Fruit fly (Drosophila melanogaster) whole organism, larva: Measurements from ENCODE around the gene CG13078.

Experiments used
- noc ChIP-seq: fragments of 200-800 bp; sonication (Bioruptor generic); optimal IDR thresholded peaks from 3 replicates; lab custom pipeline; 2019; ENCODE audit warnings: missing biosample characterization, mild to moderate bottlenecking, missing genetic modification characterization, moderate library complexity

The CG13078 gene

dm6 chr2L:19543010-19543564 lies 20.6 kb upstream of the CG13078 start:
- peak; percentile 68 for TF ChIP-seq noc (tag; lab: Kevin White, UChicago)

DNA sequence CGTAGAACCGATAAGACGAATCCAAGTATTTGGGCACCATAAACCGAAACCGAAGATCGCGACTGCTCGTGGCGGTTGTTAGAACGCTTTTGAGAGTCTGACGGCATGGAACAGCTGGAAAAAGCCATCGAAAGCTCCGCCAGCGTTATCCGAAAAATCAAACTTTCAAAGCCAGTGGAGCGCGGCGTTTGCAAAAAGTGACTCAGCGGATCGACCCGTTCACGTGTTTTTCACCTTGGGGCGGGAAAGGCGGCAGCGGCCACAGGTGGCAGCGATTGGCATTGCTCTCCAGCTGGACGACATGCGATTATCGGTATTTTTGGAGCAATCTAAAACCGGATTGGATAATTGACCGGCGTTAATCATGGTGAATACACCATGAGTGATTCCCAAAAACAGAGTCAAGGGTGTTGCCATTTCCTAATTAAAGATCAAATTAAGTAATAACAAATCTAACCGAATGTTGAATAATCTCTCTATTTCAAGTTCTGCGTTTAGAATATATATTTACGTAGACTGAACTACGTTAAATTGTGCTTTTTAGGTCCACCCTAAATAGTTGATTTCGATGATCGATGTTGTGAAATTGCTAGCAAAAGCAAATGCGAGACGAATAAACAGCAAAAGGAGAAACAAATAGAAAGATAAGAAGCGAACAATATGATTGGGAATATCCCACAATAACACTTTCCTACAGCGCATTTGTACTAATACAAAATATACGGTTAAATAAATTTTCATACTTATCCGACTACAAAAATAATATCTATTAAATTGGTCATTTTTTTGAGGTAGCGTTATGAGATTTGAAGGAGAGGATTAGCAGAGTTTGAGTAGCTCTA lies 16.6 kb upstream of the CG13078 start, which contains the start of gene CG10337:
CG10337 (minus strand) TSS at position 91 of the 842 bp plus-strand sequence.
- peak; percentile 86 for TF ChIP-seq noc (tag; lab: Kevin White, UChicago)

- TF ChIP-seq noc (tag; lab: Kevin White, UChicago): no peak
Measured at dm6 chr2L:19548158-19548557, 15.6 kb upstream of the CG13078 start, which contains the start of gene Tep4. Gene Tep4 (plus strand): TSS chr2L:19548507.

DNA sequence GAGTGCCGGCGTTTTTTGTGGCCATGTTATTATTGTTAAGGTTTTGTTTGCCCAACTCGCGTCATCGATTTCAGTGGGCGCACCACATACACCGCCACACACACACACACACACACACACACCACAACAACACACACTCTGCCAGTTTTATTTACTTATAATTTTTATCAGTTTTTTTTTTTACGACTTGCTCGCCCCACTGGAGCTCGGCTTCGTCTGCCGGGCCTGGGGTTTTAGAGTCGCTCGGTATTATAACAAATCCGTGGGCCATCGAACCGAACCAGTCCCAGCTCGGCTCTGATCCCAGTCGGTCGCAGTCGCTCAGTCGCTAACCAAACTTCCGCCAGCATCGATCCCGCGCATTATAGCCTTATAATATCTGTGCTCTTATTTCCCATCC lies 14.3 kb upstream of the CG13078 start:
- no peak for TF ChIP-seq noc (tag; lab: Kevin White, UChicago)

DNA sequence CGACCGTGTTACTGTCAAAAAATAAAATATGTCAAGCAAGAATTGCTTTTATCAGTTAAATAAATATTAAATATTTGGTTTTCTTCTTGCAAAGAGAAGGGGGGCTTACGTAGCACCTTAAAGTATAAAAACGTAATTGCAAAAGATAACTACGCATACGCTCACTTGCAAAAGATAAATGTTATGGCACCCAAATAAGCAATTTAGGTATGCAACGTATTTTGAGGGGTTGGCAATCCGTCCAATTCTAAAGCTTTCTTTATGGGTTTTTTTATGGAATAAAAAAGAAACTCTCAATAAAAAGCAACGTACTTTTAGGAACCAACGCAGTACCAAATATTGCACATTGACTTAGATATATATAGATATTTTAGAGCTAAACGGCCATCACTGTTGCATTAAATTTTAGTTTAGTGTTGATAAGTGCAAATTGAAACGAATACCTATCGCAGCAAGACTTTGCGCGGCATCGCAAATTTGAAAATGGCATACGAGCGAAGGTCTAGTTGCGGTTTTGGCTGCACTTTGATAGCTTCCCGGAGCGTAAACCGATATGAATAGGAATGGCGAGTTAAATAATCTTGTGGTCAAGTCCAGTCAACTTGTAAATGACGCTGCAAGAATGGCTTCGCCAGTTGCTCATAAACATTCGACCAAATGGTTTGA lies 1.6 kb downstream of the CG13078 start, which contains the start of gene CG13077:
CG13077 (plus strand) TSS at position 631 of the 666 bp plus-strand sequence.
- TF ChIP-seq noc (tag; lab: Kevin White, UChicago): no peak

- no peak for TF ChIP-seq noc (tag; lab: Kevin White, UChicago)
Measured at dm6 chr2L:19567305-19567898, 3.7 kb downstream of the CG13078 start.

DNA sequence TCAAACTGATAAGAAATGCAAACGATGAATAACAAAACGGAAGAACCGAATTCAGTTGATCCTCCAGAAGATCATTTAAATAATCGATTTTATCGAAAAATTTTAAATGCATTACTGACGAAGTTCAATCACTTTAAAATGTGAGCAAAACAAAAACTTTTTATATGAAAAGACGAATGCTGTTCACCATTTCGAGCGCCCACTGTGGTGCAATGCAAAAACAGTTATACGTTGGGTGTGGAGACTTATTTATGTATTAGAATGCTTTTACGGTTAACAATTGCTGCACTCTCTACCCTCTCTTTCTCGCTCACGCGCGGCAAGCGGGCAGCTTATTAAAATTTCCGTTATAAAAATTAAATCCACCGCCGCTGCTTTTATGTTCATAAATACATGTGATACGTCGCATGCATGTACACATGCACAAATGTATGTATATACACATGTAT lies 7.1 kb downstream of the CG13078 start:
- TF ChIP-seq noc (tag; lab: Kevin White, UChicago): no peak

- no peak for TF ChIP-seq noc (tag; lab: Kevin White, UChicago)
Measured at dm6 chr2L:19571574-19572495, 8.1 kb downstream of the CG13078 start.

- TF ChIP-seq noc (tag; lab: Kevin White, UChicago): peak; percentile 85
Measured at dm6 chr2L:19572496-19573317, 9.0 kb downstream of the CG13078 start.

DNA sequence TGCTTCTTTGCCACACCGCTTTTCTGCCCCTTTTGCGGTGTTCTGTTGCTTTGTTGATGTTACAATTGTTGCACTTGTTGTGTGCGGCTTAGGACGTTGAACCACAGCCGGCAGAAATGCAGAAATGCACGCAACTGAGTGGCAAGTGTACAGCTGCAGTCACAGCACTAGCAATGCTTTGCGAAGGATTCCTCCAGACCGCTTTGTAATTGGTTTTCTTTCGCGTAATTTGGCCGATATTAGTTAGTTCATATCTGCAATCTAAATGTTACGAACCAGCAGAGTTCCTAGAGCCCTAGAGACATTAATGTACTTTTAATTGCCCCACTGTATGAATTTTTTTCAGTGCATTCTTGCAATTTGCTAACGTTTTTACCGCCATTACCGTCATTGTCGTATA lies 10.6 kb downstream of the CG13078 start:
- TF ChIP-seq noc (tag; lab: Kevin White, UChicago): no peak

dm6 chr2L:19574959-19575625 lies 11.4 kb downstream of the CG13078 start:
- TF ChIP-seq noc (tag; lab: Kevin White, UChicago): no peak

DNA sequence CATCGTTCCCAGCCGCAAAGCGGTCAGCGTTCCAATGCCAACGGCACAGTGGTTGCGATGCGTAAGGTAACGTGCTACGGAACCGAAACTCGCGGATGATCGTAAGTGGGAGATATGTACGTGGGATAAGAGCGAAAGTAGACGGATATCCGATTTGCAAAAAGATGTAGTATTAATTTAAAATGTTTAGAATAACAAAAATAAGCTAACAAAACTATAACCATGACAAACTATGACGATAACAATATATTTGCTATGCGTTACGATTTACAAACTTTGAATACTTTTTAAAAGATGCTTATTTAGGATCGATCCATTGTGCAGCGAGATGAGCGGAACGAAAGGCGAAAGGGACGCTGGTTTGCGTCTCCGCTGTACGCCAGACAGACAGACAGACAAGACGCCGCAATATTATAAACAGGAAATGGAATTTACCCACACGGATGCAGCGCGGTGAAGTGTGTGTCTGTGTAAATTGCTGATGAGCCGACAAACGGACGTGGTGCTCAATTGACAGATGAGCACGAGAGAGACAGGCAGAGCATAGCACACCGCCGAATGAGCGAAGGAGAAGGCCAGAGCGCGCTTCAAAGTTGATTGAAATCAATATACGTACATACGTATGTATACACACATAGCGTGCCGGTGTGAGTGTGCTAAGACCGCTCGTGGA lies 12.0 kb downstream of the CG13078 start:
- peak; percentile 88 for TF ChIP-seq noc (tag; lab: Kevin White, UChicago)
